Fruit fly (Drosophila melanogaster) whole organism, pupa: ENCODE data around the gene tna.

Source experiments
- CG13204 ChIP-seq: fragments of 200-800 bp; sonication (Bioruptor generic); optimal IDR thresholded peaks from 2 replicates; lab custom pipeline; 2018; ENCODE audit warnings: missing biosample characterization, mild to moderate bottlenecking, missing genetic modification characterization, moderate library complexity
- CG14655 ChIP-seq: fragments of 200-800 bp; sonication (Bioruptor generic); optimal IDR thresholded peaks from 3 replicates; lab custom pipeline; 2017; ENCODE audit warnings: mild to moderate bottlenecking, missing biosample characterization, missing genetic modification reagents, missing genetic modification characterization
- CG15710 ChIP-seq: fragments of 200-800 bp; sonication (Bioruptor generic); optimal IDR thresholded peaks from 2 replicates; lab custom pipeline; 2018; ENCODE audit warnings: missing biosample characterization, mild to moderate bottlenecking, missing genetic modification characterization, moderate library complexity
- CG34367 ChIP-seq: fragments of 200-800 bp; sonication (Bioruptor generic); optimal IDR thresholded peaks from 2 replicates; lab custom pipeline; 2018; ENCODE audit warnings: missing biosample characterization, mild to moderate bottlenecking, missing genetic modification characterization
- CG4496 ChIP-seq: fragments of 200-800 bp; sonication (Bioruptor generic); IDR thresholded peaks from 3 replicates; pipeline ENCODE4 v1.3.6; 2022; ENCODE audit warnings: missing biosample characterization, missing genetic modification characterization
- CG8159 ChIP-seq: fragments of 200-800 bp; sonication (Bioruptor generic); optimal IDR thresholded peaks from 3 replicates; lab custom pipeline; 2018; ENCODE audit warnings: missing biosample characterization, mild to moderate bottlenecking, missing genetic modification characterization, moderate library complexity
- D1 ChIP-seq: fragments of 200-800 bp; sonication (Bioruptor generic); optimal IDR thresholded peaks from 2 replicates; lab custom pipeline; 2018; ENCODE audit warnings: missing biosample characterization, mild to moderate bottlenecking, missing genetic modification characterization, moderate library complexity
- Ets98B ChIP-seq: fragments of 200-800 bp; sonication (Bioruptor generic); IDR thresholded peaks from 2 replicates; pipeline ENCODE4 v1.3.6; 2022; ENCODE audit warnings: missing biosample characterization, missing genetic modification characterization
- gl ChIP-seq: fragments of 200-800 bp; sonication (Bioruptor generic); optimal IDR thresholded peaks from 2 replicates; lab custom pipeline; 2018; ENCODE audit warnings: missing biosample characterization, mild to moderate bottlenecking, missing genetic modification characterization

- no peak for TF ChIP-seq CG34367
- no peak for TF ChIP-seq CG4496 (GFP tag; lab: Robert Waterston, UW)
- TF ChIP-seq CG13204 (GFP tag; lab: Kevin White, UChicago), result no peak
- no peak for TF ChIP-seq D1 (tag; lab: Kevin White, UChicago)
- no peak for TF ChIP-seq CG14655
- no peak for TF ChIP-seq gl
- no peak for TF ChIP-seq Ets98B (GFP tag; lab: Robert Waterston, UW)
- no peak for TF ChIP-seq CG8159 (tag; lab: Kevin White, UChicago)
- TF ChIP-seq CG15710 (tag; lab: Kevin White, UChicago), result no peak
Measured at dm6 chr3L:10869144-10869543, 33.8 kb downstream of the tna start.
